Comparison of ENCODE assay signal across 2 fruit fly cellular contexts in genomic region chrX:9305735-9306134, dm6.
TF ChIP-seq lines count a peak whose summit lies in the region.

No protein-coding gene starts in this region.

TF ChIP-seq in whole organism, embryonic, 481 proteins besides CTCF, POLR2A, EP300 and RAD21 (continued from another document):
- TF ChIP-seq Myb (GFP tag; optimal IDR thresholded peaks at IDR 0.05; lab: Kevin White, UChicago) (no peak), Nf-YB (GFP tag; optimal IDR thresholded peaks at IDR 0.05; lab: Kevin White, UChicago) (peak; percentile 93), Doc2 (GFP tag; IDR thresholded peaks at IDR 0.05; lab: Robert Waterston, UW) (no peak), Nf-YC (tag; optimal IDR thresholded peaks at IDR 0.05; lab: Kevin White, UChicago) (peak; percentile 95), sqz (GFP tag; optimal IDR thresholded peaks at IDR 0.05; lab: Kevin White, UChicago) (peak; percentile 79), CG16863 (GFP tag; optimal IDR thresholded peaks at IDR 0.05; lab: Kevin White, UChicago) (no peak), Jarid2 (GFP tag; optimal IDR thresholded peaks at IDR 0.05; lab: Kevin White, UChicago) (peak; percentile 3), Side (GFP tag; optimal IDR thresholded peaks at IDR 0.05; lab: Kevin White, UChicago) (no peak), chinmo (GFP tag; IDR thresholded peaks at IDR 0.05; lab: Robert Waterston, UW; ENCODE audit: partially characterized antibody) (0 out of 4 replicates have a peak, but pooled peaks have one; percentile 16), CG15696 (tag; optimal IDR thresholded peaks at IDR 0.05; lab: Kevin White, UChicago) (no peak), CG18476 (GFP tag; optimal IDR thresholded peaks at IDR 0.05; lab: Kevin White, UChicago) (no peak), Opbp (GFP tag; IDR thresholded peaks at IDR 0.05; lab: Robert Waterston, UW; ENCODE audit: partially characterized antibody) (no peak), CG13287 (GFP tag; IDR thresholded peaks at IDR 0.05; lab: Robert Waterston, UW; ENCODE audit: partially characterized antibody) (0 out of 2 replicates have a peak, but pooled peaks have one; percentile 20), CG4282 (GFP tag; optimal IDR thresholded peaks at IDR 0.05; lab: Kevin White, UChicago) (no peak), CG10462 (GFP tag; optimal IDR thresholded peaks at IDR 0.05; lab: Kevin White, UChicago) (no peak)

TF ChIP-seq in whole organism, prepupa, 60 proteins besides CTCF, POLR2A, EP300 and RAD21 (continued from another document):
- TF ChIP-seq CG8632 (GFP tag; optimal IDR thresholded peaks at IDR 0.05; lab: Kevin White, UChicago) (peak; percentile 82), Smox (GFP tag; optimal IDR thresholded peaks at IDR 0.05; lab: Kevin White, UChicago) (peak; percentile 49), CG11762 (GFP tag; optimal IDR thresholded peaks at IDR 0.05; lab: Kevin White, UChicago; ENCODE audit: insufficient read depth) (peak; percentile 74), Hr4 (GFP tag; optimal IDR thresholded peaks at IDR 0.05; lab: Kevin White, UChicago) (peak; percentile 64), CG6276 (GFP tag; optimal IDR thresholded peaks at IDR 0.05; lab: Kevin White, UChicago) (peak; percentile 95), Eip75B (GFP tag; optimal IDR thresholded peaks at IDR 0.05; lab: Kevin White, UChicago) (peak; percentile 65), CG1621 (tag; optimal IDR thresholded peaks at IDR 0.05; lab: Kevin White, UChicago) (peak; percentile 74), CG16779 (tag; optimal IDR thresholded peaks at IDR 0.05; lab: Kevin White, UChicago) (peak; percentile 89), spab (GFP tag; optimal IDR thresholded peaks at IDR 0.05; lab: Kevin White, UChicago) (peak; percentile 79), CG11294 (GFP tag; IDR thresholded peaks at IDR 0.05; lab: Robert Waterston, UW) (peak; percentile 80; the same call in 1 of the 2 replicates), CG10669 (GFP tag; optimal IDR thresholded peaks at IDR 0.05; lab: Kevin White, UChicago) (peak; percentile 78), dsx (GFP tag; optimal IDR thresholded peaks at IDR 0.05; lab: Kevin White, UChicago; ENCODE audit: poor library complexity, severe bottlenecking) (peak; percentile 62), ss (GFP tag; optimal IDR thresholded peaks at IDR 0.05; lab: Kevin White, UChicago) (peak; percentile 90 to 92), Hr39 (GFP tag; optimal IDR thresholded peaks at IDR 0.05; lab: Kevin White, UChicago) (no peak), fd85E (GFP tag; optimal IDR thresholded peaks at IDR 0.05; lab: Kevin White, UChicago) (peak; percentile 65), topi (GFP tag; optimal IDR thresholded peaks at IDR 0.05; lab: Kevin White, UChicago) (peak; percentile 63), Ets21C (GFP tag; optimal IDR thresholded peaks at IDR 0.05; lab: Kevin White, UChicago) (no peak), esn (GFP tag; optimal IDR thresholded peaks at IDR 0.05; lab: Kevin White, UChicago) (peak; percentile 58), CG4318 (GFP tag; optimal IDR thresholded peaks at IDR 0.05; lab: Kevin White, UChicago) (no peak), CG6792 (GFP tag; optimal IDR thresholded peaks at IDR 0.05; lab: Kevin White, UChicago) (peak; percentile 54), Ets96B (tag; optimal IDR thresholded peaks at IDR 0.05; lab: Kevin White, UChicago) (peak; percentile 55), CG3032 (tag; optimal IDR thresholded peaks at IDR 0.05; lab: Kevin White, UChicago) (peak; percentile 77), vri (GFP tag; optimal IDR thresholded peaks at IDR 0.05; lab: Kevin White, UChicago) (peak; percentile 73), CG9139 (GFP tag; optimal IDR thresholded peaks at IDR 0.05; lab: Kevin White, UChicago) (peak; percentile 90), Sox15 (GFP tag; optimal IDR thresholded peaks at IDR 0.05; lab: Kevin White, UChicago) (no peak), CG34406 (GFP tag; optimal IDR thresholded peaks at IDR 0.05; lab: Kevin White, UChicago) (peak; percentile 80), CG6808 (GFP tag; optimal IDR thresholded peaks at IDR 0.05; lab: Kevin White, UChicago) (peak; percentile 87), Eip93F (GFP tag; optimal IDR thresholded peaks at IDR 0.05; lab: Kevin White, UChicago) (peak; percentile 13), lz (GFP tag; optimal IDR thresholded peaks at IDR 0.05; lab: Kevin White, UChicago) (peak; percentile 62), salr (GFP tag; optimal IDR thresholded peaks at IDR 0.05; lab: Kevin White, UChicago) (peak; percentile 36 to 80), pdm3 (GFP tag; optimal IDR thresholded peaks at IDR 0.05; lab: Kevin White, UChicago) (peak; percentile 84), Sox14 (GFP tag; optimal IDR thresholded peaks at IDR 0.05; lab: Kevin White, UChicago) (peak; percentile 56), Hr38 (GFP tag; optimal IDR thresholded peaks at IDR 0.05; lab: Kevin White, UChicago) (peak; percentile 15), achi (GFP tag; optimal IDR thresholded peaks at IDR 0.05; lab: Kevin White, UChicago) (peak; percentile 81), CG32006 (GFP tag; optimal IDR thresholded peaks at IDR 0.05; lab: Kevin White, UChicago) (peak; percentile 74), fkh (GFP tag; optimal IDR thresholded peaks at IDR 0.05; lab: Kevin White, UChicago) (no peak)
